Worm (Caenorhabditis elegans) whole organism, L1 larva: Measurements from ENCODE around the gene Y49E10.25.
A peak's percentile ranks its signal among the peaks of the same experiment; 100 is the strongest.

Experiments
- C04F5.9 ChIP-seq: sonication (generic microtip); optimal IDR thresholded peaks from 2 replicates; lab custom pipeline; 2016; ENCODE audit warnings: missing genetic modification characterization, missing compliant biosample characterization
- C16A3.4 ChIP-seq: fragments of 150-350 bp; optimal IDR thresholded peaks from 2 replicates; lab custom pipeline; 2014; ENCODE audit warnings: missing biosample characterization, missing genetic modification characterization
- C34B4.2 ChIP-seq: sonication (generic microtip); optimal IDR thresholded peaks from 2 replicates; lab custom pipeline; 2017; ENCODE audit warnings: mild to moderate bottlenecking, missing genetic modification characterization, missing compliant biosample characterization
- F16B12.6 ChIP-seq: fragments of 150-350 bp; optimal IDR thresholded peaks from 2 replicates; lab custom pipeline; 2014; ENCODE audit warnings: missing biosample characterization, missing genetic modification characterization
- alr-1 ChIP-seq: fragments of 200-800 bp; sonication (Bioruptor generic); optimal IDR thresholded peaks from 2 replicates; lab custom pipeline; 2018; ENCODE audit warnings: borderline replicate concordance, mild to moderate bottlenecking, missing genetic modification characterization, missing compliant biosample characterization
- blmp-1 ChIP-seq: fragments of 150-350 bp; optimal IDR thresholded peaks from 2 replicates; lab custom pipeline; 2014; ENCODE audit warnings: missing biosample characterization, missing genetic modification characterization
- ceh-63 ChIP-seq: fragments of 200-800 bp; sonication (Bioruptor generic); optimal IDR thresholded peaks from 2 replicates; lab custom pipeline; 2018; ENCODE audit warnings: mild to moderate bottlenecking, missing genetic modification characterization, missing compliant biosample characterization
- ceh-82 ChIP-seq, 3 experiments: fragments of 150-350 bp in 1 of 3; sonication (generic microtip) in 2 of 3; optimal IDR thresholded peaks; 2 replicates each; lab custom pipeline; 2014 to 2017; ENCODE audit warnings: missing biosample characterization in 3 of 3, missing genetic modification characterization in 3 of 3
- ces-1 ChIP-seq: fragments of 150-350 bp; optimal IDR thresholded peaks from 2 replicates; lab custom pipeline; 2014; ENCODE audit warnings: missing biosample characterization, missing genetic modification reagents, missing genetic modification characterization
- dpl-1 ChIP-seq, 3 experiments: fragments of 150-350 bp in 2 of 3; sonication (generic microtip) in 1 of 3; optimal IDR thresholded peaks; 2 replicates each; lab custom pipeline; 2014 to 2017; ENCODE audit warnings: missing biosample characterization in 3 of 3, missing genetic modification characterization in 3 of 3, missing genetic modification reagents in 3 of 3
- dsc-1 ChIP-seq: sonication (generic microtip); optimal IDR thresholded peaks from 2 replicates; lab custom pipeline; 2016; ENCODE audit warnings: mild to moderate bottlenecking, missing genetic modification characterization, missing compliant biosample characterization
- efl-1 ChIP-seq, 4 experiments: fragments of 150-350 bp; optimal IDR thresholded peaks in 3 of 4; peaks in 1 of 4; 1 replicate in 1 of 4; 2 replicates in 3 of 4; lab custom pipeline; 2014; ENCODE audit warnings: missing biosample characterization in 2 of 4, missing genetic modification characterization in 2 of 4, missing genetic modification reagents in 2 of 4
- efl-3 ChIP-seq: fragments of 200-800 bp; sonication (Bioruptor generic); optimal IDR thresholded peaks from 2 replicates; lab custom pipeline; 2018; ENCODE audit warnings: mild to moderate bottlenecking, missing genetic modification characterization, missing compliant biosample characterization
- elt-2 ChIP-seq: sonication (generic microtip); optimal IDR thresholded peaks from 2 replicates; lab custom pipeline; 2016; ENCODE audit warnings: missing genetic modification characterization, mild to moderate bottlenecking, inconsistent platforms, missing compliant biosample characterization, missing genetic modification reagents
- fkh-10 ChIP-seq: sonication (generic microtip); optimal IDR thresholded peaks from 2 replicates; lab custom pipeline; 2017; ENCODE audit warnings: missing biosample characterization, missing genetic modification reagents, missing genetic modification characterization
- fkh-4 ChIP-seq: sonication (generic microtip); optimal IDR thresholded peaks from 2 replicates; lab custom pipeline; 2016; ENCODE audit warnings: missing compliant biosample characterization, missing genetic modification characterization, borderline replicate concordance
- fkh-8 ChIP-seq: sonication (generic microtip); optimal IDR thresholded peaks from 2 replicates; lab custom pipeline; 2016; ENCODE audit warnings: mild to moderate bottlenecking, missing genetic modification characterization, missing compliant biosample characterization
- fos-1 ChIP-seq: fragments of 150-350 bp; optimal IDR thresholded peaks from 2 replicates; lab custom pipeline; 2014; ENCODE audit warnings: missing biosample characterization, missing genetic modification characterization
- grh-1 ChIP-seq: fragments of 200-800 bp; sonication (Bioruptor generic); IDR thresholded peaks from 2 replicates; pipeline ENCODE4 v1.3.6; 2022; ENCODE audit warnings: missing genetic modification reagents, missing genetic modification characterization, missing compliant biosample characterization
- hlh-4 ChIP-seq: sonication (generic microtip); optimal IDR thresholded peaks from 2 replicates; lab custom pipeline; 2016; ENCODE audit warnings: mild to moderate bottlenecking, missing genetic modification characterization, missing compliant biosample characterization
- isw-1 ChIP-seq: fragments of 200-800 bp; sonication (Bioruptor generic); IDR thresholded peaks from 2 replicates; pipeline ENCODE4 v1.3.6; 2022; ENCODE audit warnings: missing genetic modification characterization, missing compliant biosample characterization
- lin-13 ChIP-seq: fragments of 150-350 bp; optimal IDR thresholded peaks from 2 replicates; lab custom pipeline; 2014; ENCODE audit warnings: missing biosample characterization, missing genetic modification reagents, missing genetic modification characterization
- lin-35 ChIP-seq, 2 experiments: fragments of 150-350 bp; optimal IDR thresholded peaks; 2 replicates each; lab custom pipeline; 2014; ENCODE audit warnings: missing biosample characterization in 2 of 2, missing genetic modification characterization in 2 of 2, missing genetic modification reagents in 2 of 2
- lin-39 ChIP-seq: fragments of 150-350 bp; optimal IDR thresholded peaks from 2 replicates; lab custom pipeline; 2014; ENCODE audit warnings: missing biosample characterization, missing genetic modification reagents, missing genetic modification characterization
- lsy-2 ChIP-seq, 2 experiments: fragments of 150-350 bp; optimal IDR thresholded peaks; 2 replicates each; lab custom pipeline; 2014; ENCODE audit warnings: missing biosample characterization in 2 of 2, missing genetic modification characterization in 2 of 2
- mep-1 ChIP-seq: fragments of 150-350 bp; optimal IDR thresholded peaks from 2 replicates; lab custom pipeline; 2014; ENCODE audit warnings: missing biosample characterization, missing genetic modification characterization
- nhr-47 ChIP-seq: sonication (generic microtip); optimal IDR thresholded peaks from 2 replicates; lab custom pipeline; 2016; ENCODE audit warnings: mild to moderate bottlenecking, missing genetic modification characterization, moderate library complexity, missing compliant biosample characterization
- pax-3 ChIP-seq: fragments of 200-800 bp; sonication (Bioruptor generic); optimal IDR thresholded peaks from 2 replicates; lab custom pipeline; 2018; ENCODE audit warnings: mild to moderate bottlenecking, missing genetic modification characterization, moderate library complexity, missing compliant biosample characterization
- skn-1 ChIP-seq: fragments of 150-350 bp; optimal IDR thresholded peaks from 2 replicates; lab custom pipeline; 2014; ENCODE audit warnings: missing biosample characterization, missing genetic modification characterization
- snpc-4 ChIP-seq: fragments of 150-350 bp; optimal IDR thresholded peaks from 2 replicates; lab custom pipeline; 2014; ENCODE audit warnings: missing biosample characterization, missing genetic modification characterization
- snu-23 ChIP-seq: sonication (generic microtip); optimal IDR thresholded peaks from 2 replicates; lab custom pipeline; 2016; ENCODE audit warnings: missing genetic modification characterization, missing compliant biosample characterization
- sptf-1 ChIP-seq: fragments of 150-350 bp; optimal IDR thresholded peaks from 2 replicates; lab custom pipeline; 2014; ENCODE audit warnings: missing biosample characterization, missing genetic modification characterization
- tbx-2 ChIP-seq: sonication (generic microtip); optimal IDR thresholded peaks from 2 replicates; lab custom pipeline; 2016; ENCODE audit warnings: missing genetic modification characterization, missing compliant biosample characterization
- tlp-1 ChIP-seq: fragments of 150-350 bp; optimal IDR thresholded peaks from 2 replicates; lab custom pipeline; 2014; ENCODE audit warnings: missing biosample characterization, missing genetic modification characterization
- unc-130 ChIP-seq: fragments of 150-350 bp; optimal IDR thresholded peaks from 2 replicates; lab custom pipeline; 2017; ENCODE audit warnings: missing biosample characterization, missing genetic modification characterization, inconsistent platforms
- unc-30 ChIP-seq: sonication (generic microtip); optimal IDR thresholded peaks from 2 replicates; lab custom pipeline; 2017; ENCODE audit warnings: missing biosample characterization, missing genetic modification characterization
- unc-62 ChIP-seq: fragments of 150-350 bp; optimal IDR thresholded peaks from 2 replicates; lab custom pipeline; 2014; ENCODE audit warnings: missing biosample characterization, missing genetic modification reagents, missing genetic modification characterization
- unc-86 ChIP-seq: sonication (generic microtip); optimal IDR thresholded peaks from 2 replicates; lab custom pipeline; 2016; ENCODE audit warnings: missing genetic modification characterization, missing compliant biosample characterization
- unc-98 ChIP-seq: fragments of 200-800 bp; sonication (Bioruptor generic); IDR thresholded peaks from 2 replicates; pipeline ENCODE4 v1.3.6; 2022; ENCODE audit warnings: missing genetic modification characterization, missing compliant biosample characterization
- vab-15 ChIP-seq: sonication (generic microtip); optimal IDR thresholded peaks from 2 replicates; lab custom pipeline; 2017; ENCODE audit warnings: missing genotype, mild to moderate bottlenecking, missing genetic modification characterization, missing compliant biosample characterization
- zag-1 ChIP-seq: fragments of 150-350 bp; optimal IDR thresholded peaks from 2 replicates; lab custom pipeline; 2014; ENCODE audit warnings: missing biosample characterization, missing genetic modification characterization
- zip-4 ChIP-seq: fragments of 200-800 bp; sonication (Bioruptor generic); optimal IDR thresholded peaks from 2 replicates; lab custom pipeline; 2018; ENCODE audit warnings: mild to moderate bottlenecking, missing genetic modification characterization, moderate library complexity, missing compliant biosample characterization
- ztf-11 ChIP-seq, 2 experiments: sonication (generic microtip); optimal IDR thresholded peaks; 2 replicates each; lab custom pipeline; 2016 to 2017; ENCODE audit warnings: missing genetic modification characterization in 2 of 2, missing biosample characterization in 1 of 2, missing compliant biosample characterization in 1 of 2
- ztf-4 ChIP-seq: fragments of 150-350 bp; optimal IDR thresholded peaks from 2 replicates; lab custom pipeline; 2014; ENCODE audit warnings: missing biosample characterization, missing genetic modification characterization

Y49E10.25 gene

ce11 chrIII:12517674-12518073 is 25.8 kb upstream of the Y49E10.25 start:
- TF ChIP-seq pax-3 (tag; lab: Kevin White, UChicago) (no peak), nhr-47 (tag; lab: Kevin White, UChicago) (no peak), snu-23 (GFP tag; lab: Kevin White, UChicago) (no peak), efl-3 (GFP tag; lab: Kevin White, UChicago) (no peak), ceh-82 (tag; optimal IDR thresholded peaks at IDR 0.05; lab: Kevin White, UChicago) (no peak), unc-30 (tag; lab: Kevin White, UChicago) (no peak), unc-62 (GFP tag; lab: Kevin White, UChicago) (no peak), zag-1 (no peak), C16A3.4 (tag; lab: Kevin White, UChicago) (no peak), C04F5.9 (tag; lab: Kevin White, UChicago) (no peak), ceh-63 (GFP tag; lab: Kevin White, UChicago) (no peak), ces-1 (no peak), fkh-8 (no peak), alr-1 (tag; lab: Kevin White, UChicago) (no peak), skn-1 (tag; lab: Kevin White, UChicago) (no peak), isw-1 (GFP tag; lab: Robert Waterston, UW) (no peak), unc-130 (tag; lab: Kevin White, UChicago) (no peak)

DNA sequence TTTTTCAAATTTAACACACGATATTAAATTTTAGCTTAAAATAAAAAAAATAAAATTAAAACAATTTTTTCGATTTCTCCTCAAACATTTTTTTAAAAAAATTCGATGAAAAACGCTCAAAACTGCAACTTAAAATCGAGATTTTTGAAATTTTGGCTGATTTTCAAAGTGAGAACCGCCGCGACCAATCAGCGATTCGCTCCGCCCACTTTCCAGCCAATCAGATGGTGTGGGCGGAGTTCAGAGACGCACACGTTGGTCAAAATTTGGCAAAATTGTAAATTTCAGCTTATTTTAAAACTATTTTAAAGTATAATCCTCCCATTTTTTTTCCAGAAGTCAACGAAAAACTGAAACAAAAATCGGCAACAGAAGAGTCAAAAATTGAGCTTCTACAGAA is 18.6 kb upstream of the Y49E10.25 start:
- TF ChIP-seq C34B4.2 (no peak), zip-4 (GFP tag; lab: Kevin White, UChicago) (no peak), unc-98 (GFP tag; lab: Robert Waterston, UW) (no peak), ztf-4 (tag; lab: Kevin White, UChicago) (no peak), tbx-2 (no peak), fkh-4 (tag; lab: Kevin White, UChicago) (no peak), fos-1 (tag; lab: Kevin White, UChicago) (no peak), fkh-10 (GFP tag; lab: Kevin White, UChicago) (no peak), elt-2 (tag; lab: Kevin White, UChicago) (no peak), ztf-11 (tag; optimal IDR thresholded peaks at IDR 0.05; lab: Kevin White, UChicago) (no peak), C04F5.9 (tag; lab: Kevin White, UChicago) (no peak), snu-23 (GFP tag; lab: Kevin White, UChicago) (no peak), grh-1 (no peak)

DNA sequence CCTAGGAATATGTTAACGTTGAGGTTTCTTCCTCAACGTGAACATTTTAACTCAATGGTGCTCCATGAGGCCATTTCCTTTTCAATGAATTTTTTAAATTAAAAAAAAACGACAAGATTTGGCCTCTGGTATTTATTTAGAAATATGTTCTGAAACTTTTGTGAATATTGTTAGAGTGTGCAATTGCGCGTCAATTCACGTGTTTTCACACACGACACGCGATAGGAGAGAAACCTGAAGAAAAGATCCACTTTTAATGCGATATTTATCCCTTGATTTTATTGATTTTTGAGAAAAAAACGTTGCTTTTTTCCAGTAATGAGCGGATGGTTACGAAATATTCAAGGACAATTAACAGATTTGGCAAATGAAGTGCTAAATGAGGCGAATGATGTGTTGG is 7.4 kb upstream of the Y49E10.25 start, which contains the start of gene sql-1:
Gene sql-1 (plus strand): TSS at position 313 of the 400 bp plus-strand sequence.
- TF ChIP-seq hlh-4 (tag; lab: Kevin White, UChicago) (no peak), dsc-1 (tag; lab: Kevin White, UChicago) (peak; percentile 5), blmp-1 (tag; lab: Kevin White, UChicago) (peak; percentile 56), mep-1 (peak; percentile 59), tlp-1 (tag; lab: Kevin White, UChicago) (no peak), dpl-1 (GFP tag; optimal IDR thresholded peaks at IDR 0.05; lab: Kevin White, UChicago) (peak in 1 of 3 experiments; percentile 58), lsy-2 (tag; optimal IDR thresholded peaks at IDR 0.05; lab: Kevin White, UChicago) (peak; percentile 19 to 47), unc-86 (tag; lab: Kevin White, UChicago) (no peak), lin-35 (GFP tag; optimal IDR thresholded peaks at IDR 0.05; lab: Kevin White, UChicago) (peak; percentile 25 to 35), sptf-1 (tag; lab: Kevin White, UChicago) (no peak), snpc-4 (tag; lab: Kevin White, UChicago) (no peak), efl-1 (optimal IDR thresholded peaks at IDR 0.05; lab: Kevin White, UChicago) (peak; percentile 33 to 44), efl-1 (GFP tag; optimal IDR thresholded peaks at IDR 0.05 in 1 of 2; lab: Kevin White, UChicago) (peak; percentile 46 to 79), vab-15 (tag; lab: Kevin White, UChicago) (no peak), lin-39 (tag; lab: Kevin White, UChicago) (no peak), unc-130 (tag; lab: Kevin White, UChicago) (peak; percentile 7), lin-13 (no peak), F16B12.6 (tag; lab: Kevin White, UChicago) (peak; percentile 79)
- TF ChIP-seq, all 84 proteins: peak for 9
